Worm (Caenorhabditis elegans) whole organism, L4 larva: ENCODE results near the gene F58B4.2.

ENCODE experiments used
- F49E8.2 ChIP-seq: sonication (generic microtip); optimal IDR thresholded peaks from 2 replicates; lab custom pipeline; 2016; ENCODE audit warnings: missing compliant biosample characterization, mild to moderate bottlenecking, missing genetic modification characterization, borderline replicate concordance
- T20F7.1 ChIP-seq: fragments of 200-800 bp; sonication (Bioruptor generic); optimal IDR thresholded peaks from 2 replicates; lab custom pipeline; 2018; ENCODE audit warnings: mild to moderate bottlenecking, missing genetic modification characterization, missing compliant biosample characterization
- Y105C5A.15 ChIP-seq: fragments of 200-800 bp; sonication (Bioruptor generic); IDR thresholded peaks from 2 replicates; pipeline ENCODE4 v1.3.6; 2022; ENCODE audit warnings: missing genetic modification characterization, missing compliant biosample characterization
- aha-1 ChIP-seq: fragments of 150-350 bp; peaks from one replicate; lab custom pipeline; 2014; ENCODE audit warnings: missing biosample characterization, missing genetic modification characterization
- attf-4 ChIP-seq: sonication (generic microtip); optimal IDR thresholded peaks from 3 replicates; lab custom pipeline; 2017; ENCODE audit warnings: missing biosample characterization, missing genetic modification characterization
- ceh-44 ChIP-seq: fragments of 200-800 bp; sonication (Bioruptor generic); IDR thresholded peaks from 2 replicates; pipeline ENCODE4 v1.3.6; 2022; ENCODE audit warnings: missing genetic modification reagents, missing genetic modification characterization, missing compliant biosample characterization
- daf-16 ChIP-seq, 3 experiments: sonication (generic microtip); optimal IDR thresholded peaks; 2 replicates each; lab custom pipeline; 2016 to 2017; ENCODE audit warnings: missing genetic modification characterization in 3 of 3, missing genetic modification reagents in 3 of 3, mild to moderate bottlenecking in 2 of 3, missing compliant biosample characterization in 2 of 3, missing biosample characterization in 1 of 3, moderate library complexity in 1 of 3
- daf-19 ChIP-seq: fragments of 200-800 bp; sonication (Bioruptor generic); conservative IDR thresholded peaks from 2 replicates; pipeline ENCODE4 v1.3.6; 2022; ENCODE audit warnings: missing genetic modification characterization, missing compliant biosample characterization
- dmd-6 ChIP-seq: fragments of 200-800 bp; sonication (Bioruptor generic); IDR thresholded peaks from 2 replicates; pipeline ENCODE4 v1.3.6; 2022; ENCODE audit warnings: missing genetic modification reagents, missing genetic modification characterization, missing compliant biosample characterization
- dpl-1 ChIP-seq: fragments of 150-350 bp; optimal IDR thresholded peaks from 2 replicates; lab custom pipeline; 2014; ENCODE audit warnings: missing biosample characterization, missing genetic modification reagents, missing genetic modification characterization
- dve-1 ChIP-seq: sonication (generic microtip); optimal IDR thresholded peaks from 2 replicates; lab custom pipeline; 2017; ENCODE audit warnings: antibody characterized with exemption, mild to moderate bottlenecking, missing genetic modification characterization, missing compliant biosample characterization; ENCODE audit not compliant: insufficient read depth
- fkh-10 ChIP-seq: fragments of 150-350 bp; optimal IDR thresholded peaks from 2 replicates; lab custom pipeline; 2014; ENCODE audit warnings: missing biosample characterization, missing genetic modification reagents, missing genetic modification characterization
- hif-1 ChIP-seq, 2 experiments: sonication (generic microtip); optimal IDR thresholded peaks; 2 replicates each; lab custom pipeline; 2016 to 2017; ENCODE audit warnings: missing compliant biosample characterization in 2 of 2, missing genetic modification characterization in 2 of 2, missing genetic modification reagents in 2 of 2, missing genotype in 2 of 2, mild to moderate bottlenecking in 1 of 2
- hlh-11 ChIP-seq: fragments of 200-800 bp; sonication (Bioruptor generic); optimal IDR thresholded peaks from 2 replicates; lab custom pipeline; 2018; ENCODE audit warnings: mild to moderate bottlenecking, missing genetic modification characterization, missing compliant biosample characterization
- hlh-30 ChIP-seq: sonication (generic microtip); optimal IDR thresholded peaks from 2 replicates; lab custom pipeline; 2017; ENCODE audit warnings: antibody characterized with exemption, mild to moderate bottlenecking, missing genetic modification characterization, missing compliant biosample characterization; ENCODE audit not compliant: insufficient read depth
- hmg-1.1 ChIP-seq: fragments of 200-800 bp; sonication (Bioruptor generic); IDR thresholded peaks from 2 replicates; pipeline ENCODE4 v1.3.6; 2022; ENCODE audit warnings: missing genetic modification reagents, missing genetic modification characterization, missing compliant biosample characterization
- jun-1 ChIP-seq: fragments of 150-350 bp; optimal IDR thresholded peaks from 2 replicates; lab custom pipeline; 2014; ENCODE audit warnings: missing biosample characterization, missing genetic modification reagents, missing genetic modification characterization
- lin-39 ChIP-seq: fragments of 150-350 bp; optimal IDR thresholded peaks from 2 replicates; lab custom pipeline; 2014; ENCODE audit warnings: missing biosample characterization, missing genetic modification reagents, missing genetic modification characterization
- mdl-1 ChIP-seq, 2 experiments: fragments of 150-350 bp in 1 of 2; sonication (generic microtip) in 1 of 2; optimal IDR thresholded peaks; 2 replicates each; lab custom pipeline; 2014 to 2017; ENCODE audit warnings: missing biosample characterization in 2 of 2, missing genetic modification characterization in 2 of 2
- mxl-3 ChIP-seq: fragments of 200-800 bp; sonication (Bioruptor generic); optimal IDR thresholded peaks from 2 replicates; lab custom pipeline; 2018; ENCODE audit warnings: mild to moderate bottlenecking, missing genetic modification characterization, missing compliant biosample characterization
- nhr-10 ChIP-seq: fragments of 150-350 bp; optimal IDR thresholded peaks from 2 replicates; lab custom pipeline; 2014; ENCODE audit warnings: missing biosample characterization, missing genetic modification characterization
- nhr-102 ChIP-seq: sonication (generic microtip); optimal IDR thresholded peaks from 2 replicates; lab custom pipeline; 2016; ENCODE audit warnings: mild to moderate bottlenecking, missing genetic modification characterization, moderate library complexity, missing compliant biosample characterization
- nhr-25 ChIP-seq: sonication (generic microtip); optimal IDR thresholded peaks from 2 replicates; lab custom pipeline; 2017; ENCODE audit warnings: missing genetic modification characterization, mild to moderate bottlenecking, missing compliant biosample characterization, antibody characterized with exemption, moderate library complexity, borderline replicate concordance; ENCODE audit not compliant: insufficient read depth
- nhr-28 ChIP-seq: fragments of 150-350 bp; optimal IDR thresholded peaks from 2 replicates; lab custom pipeline; 2014; ENCODE audit warnings: missing biosample characterization, missing genetic modification characterization
- nhr-48 ChIP-seq: sonication (generic microtip); optimal IDR thresholded peaks from 2 replicates; lab custom pipeline; 2016; ENCODE audit warnings: mild to moderate bottlenecking, missing genetic modification characterization, missing compliant biosample characterization
- nhr-77 ChIP-seq: fragments of 150-350 bp; optimal IDR thresholded peaks from 2 replicates; lab custom pipeline; 2014; ENCODE audit warnings: missing biosample characterization, missing genetic modification characterization
- php-3 ChIP-seq: fragments of 200-800 bp; sonication (Bioruptor generic); IDR thresholded peaks from 2 replicates; pipeline ENCODE4 v1.3.6; 2022; ENCODE audit warnings: missing genetic modification reagents, missing genetic modification characterization, missing compliant biosample characterization
- pqm-1 ChIP-seq: sonication (generic microtip); optimal IDR thresholded peaks from 2 replicates; lab custom pipeline; 2017; ENCODE audit warnings: missing biosample characterization, missing genetic modification characterization
- rbr-2 ChIP-seq: sonication (generic microtip); optimal IDR thresholded peaks from 2 replicates; lab custom pipeline; 2016; ENCODE audit warnings: missing genotype, missing genetic modification characterization, missing compliant biosample characterization
- saeg-2 ChIP-seq: fragments of 200-800 bp; sonication (Bioruptor generic); IDR thresholded peaks from 2 replicates; pipeline ENCODE4 v1.3.6; 2022; ENCODE audit warnings: missing genetic modification reagents, missing genetic modification characterization, missing compliant biosample characterization
- spr-1 ChIP-seq: sonication (generic microtip); optimal IDR thresholded peaks from 2 replicates; lab custom pipeline; 2016; ENCODE audit warnings: mild to moderate bottlenecking, missing genetic modification characterization, missing compliant biosample characterization
- spr-3 ChIP-seq: fragments of 200-800 bp; sonication (Bioruptor generic); optimal IDR thresholded peaks from 2 replicates; lab custom pipeline; 2018; ENCODE audit warnings: mild to moderate bottlenecking, missing genetic modification characterization, missing compliant biosample characterization
- unc-130 ChIP-seq: sonication (generic microtip); optimal IDR thresholded peaks from 2 replicates; lab custom pipeline; 2016; ENCODE audit warnings: missing genetic modification reagents, missing genetic modification characterization, missing compliant biosample characterization
- zfp-2 ChIP-seq: sonication (generic microtip); optimal IDR thresholded peaks from 2 replicates; lab custom pipeline; 2016; ENCODE audit warnings: mild to moderate bottlenecking, missing genetic modification characterization, missing compliant biosample characterization

Gene F58B4.2

DNA sequence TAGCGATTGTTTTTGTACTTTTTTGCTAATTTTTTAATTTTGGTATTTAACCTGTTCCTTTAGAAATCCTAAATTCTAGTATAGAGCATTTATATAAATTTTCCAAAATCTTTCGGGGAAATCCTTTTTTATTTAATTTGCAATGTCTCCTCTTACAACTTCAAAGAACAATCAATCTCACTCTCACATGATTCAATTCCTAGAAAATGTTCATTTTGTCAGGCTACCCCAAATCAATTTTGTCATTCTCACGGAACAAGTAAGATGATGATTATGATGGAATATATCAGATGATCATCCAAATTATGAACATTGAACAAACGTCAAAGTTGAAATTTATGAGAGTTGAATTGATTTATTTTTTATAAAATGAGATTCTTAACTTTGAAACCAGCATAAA lies 19.0 kb upstream of the F58B4.2 start (continued):
- TF ChIP-seq hif-1 (tag; optimal IDR thresholded peaks at IDR 0.05; lab: Kevin White, UChicago) (peak in 1 of 2 experiments; percentile 43), spr-3 (GFP tag; lab: Kevin White, UChicago) (no peak), aha-1 (tag; lab: Kevin White, UChicago) (peak; percentile 30), fkh-10 (peak; percentile 95), nhr-25 (tag; lab: Kevin White, UChicago) (no peak), dmd-6 (GFP tag; lab: Robert Waterston, UW) (peak; percentile 65)
- TF ChIP-seq, all 104 proteins: peak for 22

DNA sequence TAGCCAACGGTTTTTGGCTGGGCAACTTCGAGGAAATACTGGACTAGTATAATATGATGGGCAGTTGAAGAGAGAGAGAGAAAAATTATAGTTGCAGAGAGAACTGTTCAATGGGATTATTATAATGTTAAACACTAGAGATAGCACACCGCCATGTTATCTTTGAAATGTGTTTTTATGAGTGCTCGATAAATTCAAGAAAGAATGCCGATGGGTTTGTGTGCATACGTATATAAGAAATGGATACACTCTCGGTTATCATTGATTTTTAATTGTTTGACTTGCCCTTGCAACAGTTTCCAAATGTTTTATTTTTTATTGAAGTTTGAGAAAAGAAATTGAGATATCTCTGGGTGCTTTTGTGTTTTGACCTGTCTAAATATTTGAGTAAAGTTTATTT lies 18.4 kb upstream of the F58B4.2 start, which contains the start of gene F17C11.12:
Gene F17C11.12, minus strand, starts transcription at position 240 of the 400 bp plus-strand sequence.
- TF ChIP-seq dve-1 (tag; lab: Kevin White, UChicago) (peak; percentile 74), dmd-6 (GFP tag; lab: Robert Waterston, UW) (peak; percentile 59), attf-4 (tag; lab: Kevin White, UChicago) (no peak), nhr-28 (tag; lab: Kevin White, UChicago) (peak; percentile 84), dpl-1 (GFP tag; lab: Kevin White, UChicago) (no peak), hlh-11 (tag; lab: Kevin White, UChicago) (peak; percentile 42), nhr-10 (tag; lab: Kevin White, UChicago) (peak; percentile 3), mxl-3 (GFP tag; lab: Kevin White, UChicago) (no peak), F49E8.2 (tag; lab: Kevin White, UChicago) (no peak), saeg-2 (GFP tag; lab: Robert Waterston, UW) (no peak), nhr-77 (tag; lab: Kevin White, UChicago) (peak; percentile 8), jun-1 (no peak), php-3 (GFP tag; lab: Robert Waterston, UW) (peak; percentile 89), ceh-44 (GFP tag; lab: Robert Waterston, UW) (no peak), pqm-1 (tag; lab: Kevin White, UChicago) (peak; percentile 89), daf-16 (GFP tag; optimal IDR thresholded peaks at IDR 0.05; lab: Kevin White, UChicago) (no peak), daf-16 (tag; optimal IDR thresholded peaks at IDR 0.05; lab: Kevin White, UChicago) (peak; percentile 52), spr-1 (tag; lab: Kevin White, UChicago) (no peak), mdl-1 (tag; optimal IDR thresholded peaks at IDR 0.05; lab: Kevin White, UChicago) (no peak), unc-130 (GFP tag; lab: Kevin White, UChicago) (no peak)

ce11 chrV:10932411-10932810 lies 14.1 kb upstream of the F58B4.2 start, which contains the start of gene F58B4.5:
Gene F58B4.5, plus strand, starts transcription at chrV:10932693.
- TF ChIP-seq T20F7.1 (GFP tag; lab: Kevin White, UChicago) (peak; percentile 14), mxl-3 (GFP tag; lab: Kevin White, UChicago) (peak; percentile 32), daf-16 (GFP tag; optimal IDR thresholded peaks at IDR 0.05; lab: Kevin White, UChicago) (no peak), daf-16 (tag; optimal IDR thresholded peaks at IDR 0.05; lab: Kevin White, UChicago) (peak; percentile 49), nhr-28 (tag; lab: Kevin White, UChicago) (peak; percentile 34), mdl-1 (tag; optimal IDR thresholded peaks at IDR 0.05; lab: Kevin White, UChicago) (peak in 1 of 2 experiments; percentile 57), aha-1 (tag; lab: Kevin White, UChicago) (peak; percentile 61), lin-39 (tag; lab: Kevin White, UChicago) (no peak), hlh-11 (tag; lab: Kevin White, UChicago) (peak; percentile 73), dmd-6 (GFP tag; lab: Robert Waterston, UW) (peak; percentile 89), pqm-1 (tag; lab: Kevin White, UChicago) (peak; percentile 89), daf-19 (GFP tag; lab: Robert Waterston, UW) (no peak), nhr-48 (tag; lab: Kevin White, UChicago) (peak; percentile 7), hlh-30 (tag; lab: Kevin White, UChicago) (peak; percentile 17), nhr-102 (tag; lab: Kevin White, UChicago) (peak; percentile 3), zfp-2 (tag; lab: Kevin White, UChicago) (no peak), rbr-2 (no peak)

DNA sequence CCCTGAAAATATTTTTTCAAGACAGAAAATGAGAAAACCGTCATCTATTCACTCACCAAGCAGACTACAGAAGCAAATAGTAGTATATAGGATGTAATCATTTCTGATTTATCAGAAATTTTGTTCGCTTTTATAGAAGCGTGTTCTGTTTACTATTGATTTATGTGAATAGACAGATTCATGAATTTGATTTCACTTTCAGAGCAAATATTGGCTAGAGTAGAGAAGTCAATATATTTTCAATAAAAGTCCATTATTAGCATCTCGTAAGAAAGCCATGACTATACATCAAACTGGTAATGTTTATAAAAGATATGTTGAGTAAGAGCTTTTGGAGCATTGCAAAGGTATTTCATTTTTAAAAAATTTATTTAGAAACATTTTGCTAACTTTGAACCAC lies 12.9 kb upstream of the F58B4.2 start, which contains the start of gene scvp-1:
Gene scvp-1, minus strand, starts transcription at position 101 of the 400 bp plus-strand sequence.
- TF ChIP-seq nhr-102 (tag; lab: Kevin White, UChicago) (no peak), daf-16 (GFP tag; optimal IDR thresholded peaks at IDR 0.05; lab: Kevin White, UChicago) (no peak), daf-16 (tag; optimal IDR thresholded peaks at IDR 0.05; lab: Kevin White, UChicago) (no peak), nhr-10 (tag; lab: Kevin White, UChicago) (no peak), hmg-1.1 (no peak), Y105C5A.15 (no peak)
